Worm (Caenorhabditis elegans) whole organism, young adult: ENCODE results near the gene C44F1.1.
A peak's percentile ranks its signal among the peaks of the same experiment; 100 is the strongest.

ENCODE experiments used
- C06A6.2 ChIP-seq: fragments of 200-800 bp; sonication (Bioruptor generic); conservative IDR thresholded peaks from 2 replicates; pipeline ENCODE4 v1.3.6; 2022; ENCODE audit warnings: missing genetic modification characterization, missing compliant biosample characterization
- F39B2.1 ChIP-seq: fragments of 200-800 bp; sonication (Bioruptor generic); IDR thresholded peaks from 2 replicates; pipeline ENCODE4 v1.3.6; 2022; ENCODE audit warnings: missing genetic modification reagents, missing genetic modification characterization, missing compliant biosample characterization
- F57A8.1 ChIP-seq: fragments of 200-800 bp; sonication (Bioruptor generic); optimal IDR thresholded peaks from 2 replicates; lab custom pipeline; 2018; ENCODE audit warnings: mild to moderate bottlenecking, missing genetic modification characterization, moderate library complexity, missing compliant biosample characterization
- K11D2.4 ChIP-seq: fragments of 200-800 bp; sonication (Bioruptor generic); IDR thresholded peaks from 2 replicates; pipeline ENCODE4 v1.3.6; 2022; ENCODE audit warnings: missing genetic modification reagents, missing genetic modification characterization, missing compliant biosample characterization
- Y53F4B.3 ChIP-seq: fragments of 200-800 bp; sonication (Bioruptor generic); IDR thresholded peaks from 2 replicates; pipeline ENCODE4 v1.3.6; 2022; ENCODE audit warnings: missing genetic modification reagents, missing genetic modification characterization, missing compliant biosample characterization
- Y53G8AR.9 ChIP-seq: fragments of 200-800 bp; sonication (Bioruptor generic); conservative IDR thresholded peaks from 2 replicates; pipeline ENCODE4 v1.3.6; 2022; ENCODE audit warnings: missing genetic modification reagents, missing genetic modification characterization, missing compliant biosample characterization
- Y95B8A.8 ChIP-seq: fragments of 200-800 bp; sonication (Bioruptor generic); IDR thresholded peaks from 2 replicates; pipeline ENCODE4 v1.3.6; 2022; ENCODE audit warnings: missing genetic modification reagents, missing genetic modification characterization, missing compliant biosample characterization
- ama-1 ChIP-seq, 3 experiments: fragments of 150-350 bp in 1 of 3; sonication (generic microtip) in 2 of 3; optimal IDR thresholded peaks; 2 replicates each; lab custom pipeline; 2014 to 2018; ENCODE audit warnings: missing biosample characterization in 2 of 3, missing genetic modification characterization in 2 of 3, missing genetic modification reagents in 2 of 3
- atf-7 ChIP-seq: sonication (generic microtip); optimal IDR thresholded peaks from 2 replicates; lab custom pipeline; 2017; ENCODE audit warnings: mild to moderate bottlenecking, missing genetic modification characterization, missing compliant biosample characterization
- attf-6 ChIP-seq: fragments of 200-800 bp; sonication (Bioruptor generic); IDR thresholded peaks from 2 replicates; pipeline ENCODE4 v1.3.6; 2022; ENCODE audit warnings: missing genetic modification reagents, missing genetic modification characterization, missing compliant biosample characterization
- bed-2 ChIP-seq: fragments of 200-800 bp; sonication (Bioruptor generic); IDR thresholded peaks from 2 replicates; pipeline ENCODE4 v1.3.6; 2022; ENCODE audit warnings: missing genetic modification reagents, missing genetic modification characterization, missing compliant biosample characterization
- cebp-1 ChIP-seq, 2 experiments: fragments of 200-800 bp in 1 of 2; sonication (Bioruptor generic) in 1 of 2; sonication (generic microtip) in 1 of 2; IDR thresholded peaks in 1 of 2; optimal IDR thresholded peaks in 1 of 2; 2 replicates each; pipeline versions ENCODE4 v1.3.6 to Lab custom; 2017 to 2022; ENCODE audit warnings: missing compliant biosample characterization in 2 of 2, missing genetic modification characterization in 2 of 2, mild to moderate bottlenecking in 1 of 2, missing genetic modification reagents in 1 of 2, moderate library complexity in 1 of 2
- cebp-2 ChIP-seq: fragments of 200-800 bp; sonication (Bioruptor generic); IDR thresholded peaks from 2 replicates; pipeline ENCODE4 v1.3.6; 2022; ENCODE audit warnings: missing genetic modification characterization, missing compliant biosample characterization
- ceh-40 ChIP-seq: fragments of 200-800 bp; sonication (Bioruptor generic); IDR thresholded peaks from 2 replicates; pipeline ENCODE4 v1.3.6; 2022; ENCODE audit warnings: missing genetic modification characterization, missing compliant biosample characterization
- chd-7 ChIP-seq: sonication (generic microtip); optimal IDR thresholded peaks from 2 replicates; lab custom pipeline; 2016; ENCODE audit warnings: mild to moderate bottlenecking, missing genetic modification characterization, moderate library complexity, missing compliant biosample characterization
- die-1 ChIP-seq: sonication (generic microtip); optimal IDR thresholded peaks from 2 replicates; lab custom pipeline; 2016; ENCODE audit warnings: missing genotype, mild to moderate bottlenecking, missing genetic modification characterization, missing compliant biosample characterization
- dox-1 ChIP-seq: fragments of 200-800 bp; sonication (Bioruptor generic); IDR thresholded peaks from 2 replicates; pipeline ENCODE4 v1.3.6; 2022; ENCODE audit warnings: missing genetic modification reagents, missing genetic modification characterization, missing compliant biosample characterization
- ekl-4 ChIP-seq: fragments of 200-800 bp; sonication (Bioruptor generic); IDR thresholded peaks from 2 replicates; pipeline ENCODE4 v1.3.6; 2022; ENCODE audit warnings: missing genetic modification reagents, missing genetic modification characterization, missing compliant biosample characterization
- gei-17 ChIP-seq: fragments of 200-800 bp; sonication (Bioruptor generic); optimal IDR thresholded peaks from 2 replicates; lab custom pipeline; 2018; ENCODE audit warnings: mild to moderate bottlenecking, missing genetic modification characterization, missing compliant biosample characterization
- him-1 ChIP-seq: sonication (generic microtip); optimal IDR thresholded peaks from 2 replicates; lab custom pipeline; 2016; ENCODE audit warnings: missing genotype, missing genetic modification reagents, missing genetic modification characterization, missing compliant biosample characterization
- hmg-1.2 ChIP-seq: fragments of 200-800 bp; sonication (Bioruptor generic); IDR thresholded peaks from 2 replicates; pipeline ENCODE4 v1.3.6; 2022; ENCODE audit warnings: missing genetic modification reagents, missing genetic modification characterization, missing compliant biosample characterization
- lag-1 ChIP-seq: fragments of 200-800 bp; sonication (Bioruptor generic); IDR thresholded peaks from 2 replicates; pipeline ENCODE4 v1.3.6; 2022; ENCODE audit warnings: missing genetic modification reagents, missing genetic modification characterization, missing compliant biosample characterization
- let-526 ChIP-seq: fragments of 200-800 bp; sonication (Bioruptor generic); IDR thresholded peaks from 2 replicates; pipeline ENCODE4 v1.3.6; 2022; ENCODE audit warnings: missing genetic modification reagents, missing genetic modification characterization, missing compliant biosample characterization
- lin-35 ChIP-seq, 3 experiments: fragments of 150-350 bp in 2 of 3; sonication (generic microtip) in 1 of 3; optimal IDR thresholded peaks; 2 replicates each; lab custom pipeline; 2014 to 2018; ENCODE audit warnings: missing biosample characterization in 3 of 3, missing genetic modification characterization in 3 of 3, missing genetic modification reagents in 3 of 3
- lin-40 ChIP-seq: sonication (generic microtip); optimal IDR thresholded peaks from 2 replicates; lab custom pipeline; 2016; ENCODE audit warnings: missing genetic modification characterization, mild to moderate bottlenecking, missing compliant biosample characterization, missing genotype, missing genetic modification reagents
- lin-54 ChIP-seq: fragments of 200-800 bp; sonication (Bioruptor generic); optimal IDR thresholded peaks from 2 replicates; lab custom pipeline; 2018; ENCODE audit warnings: mild to moderate bottlenecking, missing genetic modification characterization, missing compliant biosample characterization
- lsl-1 ChIP-seq: fragments of 200-800 bp; sonication (Bioruptor generic); optimal IDR thresholded peaks from 2 replicates; lab custom pipeline; 2018; ENCODE audit warnings: mild to moderate bottlenecking, missing genetic modification characterization, moderate library complexity, missing compliant biosample characterization
- madf-10 ChIP-seq: sonication (generic microtip); optimal IDR thresholded peaks from 2 replicates; lab custom pipeline; 2016; ENCODE audit warnings: mild to moderate bottlenecking, missing genetic modification characterization, missing compliant biosample characterization
- madf-6 ChIP-seq: fragments of 200-800 bp; sonication (Bioruptor generic); IDR thresholded peaks from 2 replicates; pipeline ENCODE4 v1.3.6; 2022; ENCODE audit warnings: missing genetic modification reagents, missing genetic modification characterization, missing compliant biosample characterization
- nfya-2 ChIP-seq: fragments of 200-800 bp; sonication (Bioruptor generic); IDR thresholded peaks from 2 replicates; pipeline ENCODE4 v1.3.6; 2022; ENCODE audit warnings: missing genetic modification reagents, missing genetic modification characterization, missing compliant biosample characterization
- nfyb-1 ChIP-seq: fragments of 200-800 bp; sonication (Bioruptor generic); IDR thresholded peaks from 2 replicates; pipeline ENCODE4 v1.3.6; 2022; ENCODE audit warnings: missing genetic modification reagents, missing genetic modification characterization, missing compliant biosample characterization
- snpc-1.3 ChIP-seq: sonication (generic microtip); optimal IDR thresholded peaks from 2 replicates; lab custom pipeline; 2017; ENCODE audit warnings: missing genetic modification characterization, mild to moderate bottlenecking, missing compliant biosample characterization, antibody characterized with exemption, moderate library complexity, missing genotype, missing genetic modification reagents; ENCODE audit not compliant: insufficient read depth
- tbx-9 ChIP-seq: sonication (generic microtip); optimal IDR thresholded peaks from 2 replicates; lab custom pipeline; 2016; ENCODE audit warnings: borderline replicate concordance, missing genetic modification characterization, inconsistent platforms, missing compliant biosample characterization
- tlf-1 ChIP-seq: fragments of 200-800 bp; sonication (Bioruptor generic); optimal IDR thresholded peaks from 2 replicates; lab custom pipeline; 2018; ENCODE audit warnings: mild to moderate bottlenecking, missing genetic modification characterization, missing compliant biosample characterization
- xnd-1 ChIP-seq: sonication (generic microtip); optimal IDR thresholded peaks from 2 replicates; lab custom pipeline; 2016; ENCODE audit warnings: missing genotype, missing genetic modification reagents, missing genetic modification characterization, missing compliant biosample characterization
- ztf-18 ChIP-seq: sonication (generic microtip); optimal IDR thresholded peaks from 2 replicates; lab custom pipeline; 2016; ENCODE audit warnings: missing genotype, mild to moderate bottlenecking, missing genetic modification characterization, missing compliant biosample characterization
- ztf-25 ChIP-seq: fragments of 200-800 bp; sonication (Bioruptor generic); IDR thresholded peaks from 2 replicates; pipeline ENCODE4 v1.3.6; 2022; ENCODE audit warnings: missing genetic modification reagents, missing genetic modification characterization, missing compliant biosample characterization
- ztf-3 ChIP-seq: fragments of 200-800 bp; sonication (Bioruptor generic); optimal IDR thresholded peaks from 2 replicates; lab custom pipeline; 2018; ENCODE audit warnings: mild to moderate bottlenecking, missing genetic modification characterization, missing compliant biosample characterization

C44F1.1 gene

ce11 chrIII:3795933-3796332 lies 30.6 kb upstream of the C44F1.1 start:
- TF ChIP-seq ama-1 (optimal IDR thresholded peaks at IDR 0.05; lab: Kevin White, UChicago) (peak; percentile 51), ama-1 (GFP tag; optimal IDR thresholded peaks at IDR 0.05; lab: Kevin White, UChicago) (no peak), attf-6 (GFP tag; lab: Robert Waterston, UW) (no peak), madf-6 (0 out of 2 replicates have a peak, but pooled peaks have one; percentile 27), chd-7 (tag; lab: Kevin White, UChicago) (no peak), tlf-1 (GFP tag; lab: Kevin White, UChicago) (no peak), F39B2.1 (GFP tag; lab: Robert Waterston, UW) (no peak)
- TF ChIP-seq, all 124 proteins: peak for 2

- TF ChIP-seq hmg-1.2 (GFP tag; lab: Robert Waterston, UW) (no peak), lin-54 (peak; percentile 10), F57A8.1 (no peak), nfyb-1 (peak; percentile 97), cebp-1 (GFP tag; IDR thresholded peaks at IDR 0.05; lab: Robert Waterston, UW) (no peak), cebp-1 (tag; optimal IDR thresholded peaks at IDR 0.05; lab: Kevin White, UChicago) (peak; percentile 12), gei-17 (no peak), dox-1 (GFP tag; lab: Robert Waterston, UW) (0 out of 2 replicates have a peak, but pooled peaks have one; percentile 33), nfya-2 (GFP tag; lab: Robert Waterston, UW) (no peak), lin-40 (tag; lab: Kevin White, UChicago) (no peak), lin-35 (GFP tag; optimal IDR thresholded peaks at IDR 0.05; lab: Kevin White, UChicago) (peak in 1 of 3 experiments; percentile 25)
Measured at ce11 chrIII:3790855-3791254, 25.5 kb upstream of the C44F1.1 start.

- TF ChIP-seq madf-6 (peak; percentile 8; the same call in 1 of the 2 replicates), madf-10 (no peak), atf-7 (tag; lab: Kevin White, UChicago) (peak; percentile 34), Y53G8AR.9 (GFP tag; lab: Robert Waterston, UW) (peak; percentile 21; the same call in 1 of the 2 replicates), cebp-2 (0 out of 2 replicates have a peak, but pooled peaks have one; percentile 60), ekl-4 (peak; percentile 47; the same call in 1 of the 2 replicates), xnd-1 (tag; lab: Kevin White, UChicago) (no peak), snpc-1.3 (tag; lab: Kevin White, UChicago) (no peak), Y53F4B.3 (GFP tag; lab: Robert Waterston, UW) (no peak), tbx-9 (tag; lab: Kevin White, UChicago) (no peak), K11D2.4 (GFP tag; lab: Robert Waterston, UW) (0 out of 2 replicates have a peak, but pooled peaks have one; percentile 32), lag-1 (GFP tag; lab: Robert Waterston, UW) (no peak), lin-35 (GFP tag; optimal IDR thresholded peaks at IDR 0.05; lab: Kevin White, UChicago) (peak in 1 of 3 experiments; percentile 29), attf-6 (GFP tag; lab: Robert Waterston, UW) (no peak), chd-7 (tag; lab: Kevin White, UChicago) (peak; percentile 40), ztf-18 (tag; lab: Kevin White, UChicago) (no peak), lsl-1 (GFP tag; lab: Kevin White, UChicago) (no peak), let-526 (GFP tag; lab: Robert Waterston, UW) (no peak), F39B2.1 (GFP tag; lab: Robert Waterston, UW) (no peak), ceh-40 (GFP tag; lab: Robert Waterston, UW) (no peak), Y95B8A.8 (GFP tag; lab: Robert Waterston, UW) (no peak), him-1 (tag; lab: Kevin White, UChicago) (peak; percentile 56), nfyb-1 (0 out of 2 replicates have a peak, but pooled peaks have one; percentile 46), ztf-3 (GFP tag; lab: Kevin White, UChicago) (no peak), cebp-1 (GFP tag; IDR thresholded peaks at IDR 0.05; lab: Robert Waterston, UW) (no peak), cebp-1 (tag; optimal IDR thresholded peaks at IDR 0.05; lab: Kevin White, UChicago) (peak; percentile 34), ztf-25 (GFP tag; lab: Robert Waterston, UW) (no peak), bed-2 (GFP tag; lab: Robert Waterston, UW) (no peak), C06A6.2 (GFP tag; lab: Robert Waterston, UW) (no peak), die-1 (tag; lab: Kevin White, UChicago) (no peak)
Measured at ce11 chrIII:3789688-3790371, 24.5 kb upstream of the C44F1.1 start.
